Fruit fly (Drosophila melanogaster): ENCODE data around the gene CG11722.

The CG11722 gene

DNA sequence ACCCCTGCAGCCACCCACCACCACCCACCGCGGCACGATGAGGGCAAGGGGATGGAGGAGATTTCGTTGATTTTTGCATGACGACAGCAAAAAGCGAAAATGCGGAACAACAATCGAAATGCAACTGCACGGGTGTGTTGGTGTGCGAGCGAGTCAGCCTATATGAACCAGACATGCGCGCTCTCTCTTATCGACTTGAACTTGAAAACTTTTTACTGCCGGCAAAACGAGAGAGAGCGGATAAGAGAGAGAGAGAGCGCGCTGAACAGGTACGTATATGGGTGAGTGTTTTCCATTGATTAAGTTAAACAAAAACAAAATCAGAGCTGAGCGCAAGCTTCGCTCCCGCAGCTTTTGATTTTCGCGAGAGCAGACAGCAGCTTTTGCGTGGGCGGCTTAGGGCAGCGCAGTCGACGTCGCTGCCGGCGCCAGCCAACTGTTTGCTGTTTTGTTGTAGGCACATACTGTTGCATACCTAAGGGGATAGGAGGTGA lies 43.9 kb upstream of the CG11722 start (continued):
- TF ChIP-seq tx (GFP tag; optimal IDR thresholded peaks at IDR 0.05) (no peak), B-H1 (GFP tag; IDR thresholded peaks at IDR 0.05) (no peak), ab (GFP tag; optimal IDR thresholded peaks at IDR 0.05) (no peak), NK7.1 (GFP tag; optimal IDR thresholded peaks at IDR 0.05) (no peak), chn (GFP tag; optimal IDR thresholded peaks at IDR 0.05) (no peak), Usf (GFP tag; optimal IDR thresholded peaks at IDR 0.05) (no peak), lbe (GFP tag; optimal IDR thresholded peaks at IDR 0.05) (peak; percentile 67), knrl (GFP tag; IDR thresholded peaks at IDR 0.05; ENCODE audit: partially characterized antibody) (no peak), CG1792 (GFP tag; optimal IDR thresholded peaks at IDR 0.05) (no peak), pho (GFP tag; optimal IDR thresholded peaks at IDR 0.05) (no peak), so (GFP tag; IDR thresholded peaks at IDR 0.05) (no peak), wek (GFP tag; optimal IDR thresholded peaks at IDR 0.05) (no peak), CG11093 (GFP tag; IDR thresholded peaks at IDR 0.05) (no peak), CG9609 (GFP tag; optimal IDR thresholded peaks at IDR 0.05) (no peak), vnd (GFP tag; IDR thresholded peaks at IDR 0.05; ENCODE audit: partially characterized antibody) (no peak), chm (GFP tag; IDR thresholded peaks at IDR 0.05) (no peak), row (GFP tag; IDR thresholded peaks at IDR 0.05) (no peak), crp (GFP tag; optimal IDR thresholded peaks at IDR 0.05) (no peak), gsb (GFP tag; IDR thresholded peaks at IDR 0.05) (no peak), CG13123 (GFP tag; optimal IDR thresholded peaks at IDR 0.05) (no peak), abd-A (tag; optimal IDR thresholded peaks at IDR 0.05) (no peak), CG34376 (GFP tag; optimal IDR thresholded peaks at IDR 0.05) (no peak), CG3726 (GFP tag; IDR thresholded peaks at IDR 0.05) (no peak), Camta (GFP tag; optimal IDR thresholded peaks at IDR 0.05) (no peak), CG6654 (GFP tag; optimal IDR thresholded peaks at IDR 0.05) (no peak), sna (GFP tag; IDR thresholded peaks at IDR 0.05; ENCODE audit: partially characterized antibody) (no peak; the same call in 1 of the 2 replicates), CG42726 (GFP tag; IDR thresholded peaks at IDR 0.05; ENCODE audit: partially characterized antibody) (no peak), schlank (tag; optimal IDR thresholded peaks at IDR 0.05) (no peak), CG16815 (GFP tag; optimal IDR thresholded peaks at IDR 0.05) (no peak), Bteb2 (GFP tag; optimal IDR thresholded peaks at IDR 0.05) (no peak), CrebB (tag; optimal IDR thresholded peaks at IDR 0.05) (no peak), Trl (optimal IDR thresholded peaks at IDR 0.05) (peak; percentile 90 to 98), Trl (GFP tag; optimal IDR thresholded peaks at IDR 0.05) (peak; percentile 51), CG6689 (GFP tag; IDR thresholded peaks at IDR 0.05) (no peak), HmgD (GFP tag; optimal IDR thresholded peaks at IDR 0.05) (no peak), Max (GFP tag; optimal IDR thresholded peaks at IDR 0.05) (no peak), sr (GFP tag; IDR thresholded peaks at IDR 0.05) (peak; percentile 99), Pdp1 (GFP tag; optimal IDR thresholded peaks at IDR 0.05) (no peak), Med (GFP tag) (peak; percentile 31), Hr51 (GFP tag; optimal IDR thresholded peaks at IDR 0.05) (peak in 1 of 2 experiments; percentile 40), CG10321 (GFP tag; IDR thresholded peaks at IDR 0.05) (peak; percentile 86), tna (GFP tag; IDR thresholded peaks at IDR 0.05; ENCODE audit: partially characterized antibody) (no peak; the same call in 1 of the 2 replicates), Ets65A (GFP tag) (no peak), dmrt11E (tag; optimal IDR thresholded peaks at IDR 0.05) (no peak), CG8924 (tag; optimal IDR thresholded peaks at IDR 0.05) (no peak), CG17568 (GFP tag; optimal IDR thresholded peaks at IDR 0.05) (no peak), fd102C (GFP tag; optimal IDR thresholded peaks at IDR 0.05) (no peak), CG3838 (GFP tag; optimal IDR thresholded peaks at IDR 0.05) (no peak), B-H2 (GFP tag; optimal IDR thresholded peaks at IDR 0.05) (no peak), CG11696 (GFP tag; IDR thresholded peaks at IDR 0.05) (no peak), Doc2 (GFP tag; IDR thresholded peaks at IDR 0.05) (no peak), Xrp1 (GFP tag; IDR thresholded peaks at IDR 0.05) (no peak)

All from whole organism, embryonic.